Worm (Caenorhabditis elegans) whole organism, L4 larva: ENCODE measurements around the gene C16C8.8.

Source experiments
- T20F7.1 ChIP-seq: fragments of 200-800 bp; sonication (Bioruptor generic); optimal IDR thresholded peaks from 2 replicates; lab custom pipeline; 2018; ENCODE audit warnings: mild to moderate bottlenecking, missing genetic modification characterization, missing compliant biosample characterization
- arid-1 ChIP-seq: fragments of 200-800 bp; sonication (Bioruptor generic); conservative IDR thresholded peaks from 2 replicates; pipeline ENCODE4 v1.3.6; 2022; ENCODE audit warnings: missing genetic modification reagents, missing genetic modification characterization, missing compliant biosample characterization
- attf-4 ChIP-seq: sonication (generic microtip); optimal IDR thresholded peaks from 3 replicates; lab custom pipeline; 2017; ENCODE audit warnings: missing biosample characterization, missing genetic modification characterization
- daf-12 ChIP-seq: fragments of 150-350 bp; optimal IDR thresholded peaks from 2 replicates; lab custom pipeline; 2014; ENCODE audit warnings: missing biosample characterization, missing genetic modification reagents, missing genetic modification characterization
- dpl-1 ChIP-seq: fragments of 150-350 bp; optimal IDR thresholded peaks from 2 replicates; lab custom pipeline; 2014; ENCODE audit warnings: missing biosample characterization, missing genetic modification reagents, missing genetic modification characterization
- hlh-11 ChIP-seq: fragments of 200-800 bp; sonication (Bioruptor generic); optimal IDR thresholded peaks from 2 replicates; lab custom pipeline; 2018; ENCODE audit warnings: mild to moderate bottlenecking, missing genetic modification characterization, missing compliant biosample characterization
- lin-15B ChIP-seq: fragments of 150-350 bp; sonication (generic microtip); optimal IDR thresholded peaks from 3 replicates; lab custom pipeline; 2014; ENCODE audit warnings: missing biosample characterization, missing genetic modification characterization
- nhr-10 ChIP-seq: fragments of 150-350 bp; optimal IDR thresholded peaks from 2 replicates; lab custom pipeline; 2014; ENCODE audit warnings: missing biosample characterization, missing genetic modification characterization
- nhr-25 ChIP-seq: sonication (generic microtip); optimal IDR thresholded peaks from 2 replicates; lab custom pipeline; 2017; ENCODE audit warnings: missing genetic modification characterization, mild to moderate bottlenecking, missing compliant biosample characterization, antibody characterized with exemption, moderate library complexity, borderline replicate concordance; ENCODE audit not compliant: insufficient read depth
- nhr-77 ChIP-seq: fragments of 150-350 bp; optimal IDR thresholded peaks from 2 replicates; lab custom pipeline; 2014; ENCODE audit warnings: missing biosample characterization, missing genetic modification characterization
- sdz-12 ChIP-seq: fragments of 200-800 bp; sonication (Bioruptor generic); optimal IDR thresholded peaks from 2 replicates; lab custom pipeline; 2018; ENCODE audit warnings: mild to moderate bottlenecking, missing genetic modification characterization, missing compliant biosample characterization
- zip-2 ChIP-seq: fragments of 150-350 bp; optimal IDR thresholded peaks from 2 replicates; lab custom pipeline; 2014; ENCODE audit warnings: missing biosample characterization, missing genetic modification characterization

DNA sequence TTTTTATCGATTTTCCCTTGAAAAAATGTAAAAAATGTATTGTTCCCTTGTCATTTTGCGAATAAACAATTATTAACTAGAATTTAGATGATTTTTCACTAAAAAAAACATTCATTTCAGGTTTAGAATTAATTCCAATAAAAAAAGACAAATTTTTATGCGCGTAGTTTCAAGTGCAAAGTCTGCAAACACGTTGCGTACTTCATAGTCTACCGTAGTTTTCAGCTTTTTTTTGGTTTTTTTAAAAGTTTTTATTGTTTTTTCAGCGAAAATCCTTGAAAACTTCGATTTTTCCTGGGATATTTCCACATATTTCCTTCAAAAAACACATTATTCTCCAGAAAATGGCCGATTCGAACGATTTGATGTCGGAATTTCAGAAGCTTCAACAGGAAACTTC lies 8.0 kb downstream of the C16C8.8 start, which contains the start of gene C16C8.11:
- TF ChIP-seq T20F7.1 = no peak
- TF ChIP-seq zip-2 = no peak
- no peak for TF ChIP-seq nhr-10
- no peak for TF ChIP-seq nhr-77 (tag; lab: Kevin White, UChicago)
- no peak for TF ChIP-seq dpl-1 (GFP tag; lab: Kevin White, UChicago)
- TF ChIP-seq daf-12 = no peak
- TF ChIP-seq lin-15B (tag; lab: Kevin White, UChicago) = no peak
- no peak for TF ChIP-seq arid-1 (GFP tag; lab: Robert Waterston, UW)
- no peak for TF ChIP-seq nhr-25 (tag; lab: Kevin White, UChicago)
- no peak for TF ChIP-seq sdz-12 (GFP tag; lab: Kevin White, UChicago)
- TF ChIP-seq hlh-11 = no peak
- no peak for TF ChIP-seq attf-4 (tag; lab: Kevin White, UChicago)
